Worm (Caenorhabditis elegans) whole organism, L1 larva: ENCODE results near the gene C16C8.19.

Experiments used
- C34B4.2 ChIP-seq: sonication (generic microtip); optimal IDR thresholded peaks from 2 replicates; lab custom pipeline; 2017; ENCODE audit warnings: mild to moderate bottlenecking, missing genetic modification characterization, missing compliant biosample characterization
- F16B12.6 ChIP-seq: fragments of 150-350 bp; optimal IDR thresholded peaks from 2 replicates; lab custom pipeline; 2014; ENCODE audit warnings: missing biosample characterization, missing genetic modification characterization
- Y116A8C.19 ChIP-seq: sonication (generic microtip); optimal IDR thresholded peaks from 2 replicates; lab custom pipeline; 2016; ENCODE audit warnings: missing compliant biosample characterization, missing genetic modification characterization, borderline replicate concordance
- aha-1 ChIP-seq: fragments of 150-350 bp; optimal IDR thresholded peaks from 2 replicates; lab custom pipeline; 2014; ENCODE audit warnings: missing biosample characterization, missing genetic modification characterization
- blmp-1 ChIP-seq: fragments of 150-350 bp; optimal IDR thresholded peaks from 2 replicates; lab custom pipeline; 2014; ENCODE audit warnings: missing biosample characterization, missing genetic modification characterization
- ceh-63 ChIP-seq: fragments of 200-800 bp; sonication (Bioruptor generic); optimal IDR thresholded peaks from 2 replicates; lab custom pipeline; 2018; ENCODE audit warnings: mild to moderate bottlenecking, missing genetic modification characterization, missing compliant biosample characterization
- ceh-8 ChIP-seq: fragments of 200-800 bp; sonication (Bioruptor generic); optimal IDR thresholded peaks from 2 replicates; lab custom pipeline; 2018; ENCODE audit warnings: mild to moderate bottlenecking, missing genetic modification characterization, moderate library complexity, missing compliant biosample characterization
- ceh-88 ChIP-seq: fragments of 200-800 bp; sonication (Bioruptor generic); IDR thresholded peaks from 2 replicates; pipeline ENCODE4 v1.3.6; 2022; ENCODE audit warnings: missing genetic modification characterization, missing compliant biosample characterization
- ceh-90 ChIP-seq: sonication (generic microtip); optimal IDR thresholded peaks from 2 replicates; lab custom pipeline; 2016; ENCODE audit warnings: missing genetic modification characterization, missing compliant biosample characterization
- ces-1 ChIP-seq: fragments of 150-350 bp; optimal IDR thresholded peaks from 2 replicates; lab custom pipeline; 2014; ENCODE audit warnings: missing biosample characterization, missing genetic modification reagents, missing genetic modification characterization
- dpl-1 ChIP-seq, 3 experiments: fragments of 150-350 bp in 2 of 3; sonication (generic microtip) in 1 of 3; optimal IDR thresholded peaks; 2 replicates each; lab custom pipeline; 2014 to 2017; ENCODE audit warnings: missing biosample characterization in 3 of 3, missing genetic modification characterization in 3 of 3, missing genetic modification reagents in 3 of 3
- dsc-1 ChIP-seq: sonication (generic microtip); optimal IDR thresholded peaks from 2 replicates; lab custom pipeline; 2016; ENCODE audit warnings: mild to moderate bottlenecking, missing genetic modification characterization, missing compliant biosample characterization
- efl-1 ChIP-seq, 4 experiments: fragments of 150-350 bp; optimal IDR thresholded peaks in 3 of 4; peaks in 1 of 4; 1 replicate in 1 of 4; 2 replicates in 3 of 4; lab custom pipeline; 2014; ENCODE audit warnings: missing biosample characterization in 2 of 4, missing genetic modification characterization in 2 of 4, missing genetic modification reagents in 2 of 4
- efl-3 ChIP-seq: fragments of 200-800 bp; sonication (Bioruptor generic); optimal IDR thresholded peaks from 2 replicates; lab custom pipeline; 2018; ENCODE audit warnings: mild to moderate bottlenecking, missing genetic modification characterization, missing compliant biosample characterization
- egl-13 ChIP-seq: sonication (generic microtip); optimal IDR thresholded peaks from 2 replicates; lab custom pipeline; 2016; ENCODE audit warnings: missing genotype, missing genetic modification reagents, missing genetic modification characterization, missing compliant biosample characterization
- elt-2 ChIP-seq: sonication (generic microtip); optimal IDR thresholded peaks from 2 replicates; lab custom pipeline; 2016; ENCODE audit warnings: missing genetic modification characterization, mild to moderate bottlenecking, inconsistent platforms, missing compliant biosample characterization, missing genetic modification reagents
- elt-3 ChIP-seq, 6 experiments: fragments of 150-350 bp in 1 of 6; sonication (generic microtip); optimal IDR thresholded peaks; 2 replicates each; lab custom pipeline; 2017 to 2018; ENCODE audit warnings: missing biosample characterization in 6 of 6, missing genetic modification characterization in 6 of 6, inconsistent platforms in 1 of 6
- ets-5 ChIP-seq: fragments of 200-800 bp; sonication (Bioruptor generic); IDR thresholded peaks from 2 replicates; pipeline ENCODE4 v1.3.6; 2022; ENCODE audit warnings: missing genetic modification characterization, missing compliant biosample characterization
- fkh-10 ChIP-seq: sonication (generic microtip); optimal IDR thresholded peaks from 2 replicates; lab custom pipeline; 2017; ENCODE audit warnings: missing biosample characterization, missing genetic modification reagents, missing genetic modification characterization
- fkh-4 ChIP-seq: sonication (generic microtip); optimal IDR thresholded peaks from 2 replicates; lab custom pipeline; 2016; ENCODE audit warnings: missing compliant biosample characterization, missing genetic modification characterization, borderline replicate concordance
- fkh-8 ChIP-seq: sonication (generic microtip); optimal IDR thresholded peaks from 2 replicates; lab custom pipeline; 2016; ENCODE audit warnings: mild to moderate bottlenecking, missing genetic modification characterization, missing compliant biosample characterization
- fos-1 ChIP-seq: fragments of 150-350 bp; optimal IDR thresholded peaks from 2 replicates; lab custom pipeline; 2014; ENCODE audit warnings: missing biosample characterization, missing genetic modification characterization
- hlh-4 ChIP-seq: sonication (generic microtip); optimal IDR thresholded peaks from 2 replicates; lab custom pipeline; 2016; ENCODE audit warnings: mild to moderate bottlenecking, missing genetic modification characterization, missing compliant biosample characterization
- hpl-2 ChIP-seq: fragments of 150-350 bp; optimal IDR thresholded peaks from 2 replicates; lab custom pipeline; 2014; ENCODE audit warnings: missing biosample characterization, missing genetic modification reagents, missing genetic modification characterization
- lin-14 ChIP-seq: fragments of 200-800 bp; sonication (Bioruptor generic); optimal IDR thresholded peaks from 2 replicates; lab custom pipeline; 2018; ENCODE audit warnings: mild to moderate bottlenecking, missing genetic modification characterization, moderate library complexity, missing compliant biosample characterization
- lin-15B ChIP-seq: fragments of 150-350 bp; sonication (generic microtip); optimal IDR thresholded peaks from 3 replicates; lab custom pipeline; 2014; ENCODE audit warnings: missing biosample characterization, missing genetic modification characterization
- lin-35 ChIP-seq, 2 experiments: fragments of 150-350 bp; optimal IDR thresholded peaks; 2 replicates each; lab custom pipeline; 2014; ENCODE audit warnings: missing biosample characterization in 2 of 2, missing genetic modification characterization in 2 of 2, missing genetic modification reagents in 2 of 2
- lin-39 ChIP-seq: fragments of 150-350 bp; optimal IDR thresholded peaks from 2 replicates; lab custom pipeline; 2014; ENCODE audit warnings: missing biosample characterization, missing genetic modification reagents, missing genetic modification characterization
- lir-3 ChIP-seq: sonication (generic microtip); optimal IDR thresholded peaks from 2 replicates; lab custom pipeline; 2016; ENCODE audit warnings: mild to moderate bottlenecking, missing genetic modification characterization, moderate library complexity, missing compliant biosample characterization; ENCODE audit not compliant: poor library complexity
- mep-1 ChIP-seq: fragments of 150-350 bp; optimal IDR thresholded peaks from 2 replicates; lab custom pipeline; 2014; ENCODE audit warnings: missing biosample characterization, missing genetic modification characterization
- nhr-19 ChIP-seq: fragments of 200-800 bp; sonication (Bioruptor generic); conservative IDR thresholded peaks from 2 replicates; pipeline ENCODE4 v1.3.6; 2022; ENCODE audit warnings: missing genetic modification characterization, missing compliant biosample characterization
- nhr-237 ChIP-seq: fragments of 150-350 bp; optimal IDR thresholded peaks from 2 replicates; lab custom pipeline; 2014; ENCODE audit warnings: missing biosample characterization, missing genetic modification characterization
- nhr-47 ChIP-seq: sonication (generic microtip); optimal IDR thresholded peaks from 2 replicates; lab custom pipeline; 2016; ENCODE audit warnings: mild to moderate bottlenecking, missing genetic modification characterization, moderate library complexity, missing compliant biosample characterization
- nhr-71 ChIP-seq: sonication (generic microtip); optimal IDR thresholded peaks from 2 replicates; lab custom pipeline; 2016; ENCODE audit warnings: mild to moderate bottlenecking, missing genetic modification characterization, moderate library complexity, missing compliant biosample characterization
- nhr-76 ChIP-seq: sonication (generic microtip); optimal IDR thresholded peaks from 2 replicates; lab custom pipeline; 2017; ENCODE audit warnings: missing biosample characterization, missing genetic modification characterization
- nhr-84 ChIP-seq: sonication (generic microtip); optimal IDR thresholded peaks from 2 replicates; lab custom pipeline; 2017; ENCODE audit warnings: missing biosample characterization, missing genetic modification characterization
- nhr-90 ChIP-seq: sonication (generic microtip); optimal IDR thresholded peaks from 2 replicates; lab custom pipeline; 2016; ENCODE audit warnings: mild to moderate bottlenecking, missing genetic modification characterization, missing compliant biosample characterization; ENCODE audit not compliant: poor library complexity
- pag-3 ChIP-seq: sonication (generic microtip); optimal IDR thresholded peaks from 2 replicates; lab custom pipeline; 2017; ENCODE audit warnings: missing genetic modification characterization, mild to moderate bottlenecking, missing compliant biosample characterization, antibody characterized with exemption, borderline replicate concordance; ENCODE audit not compliant: insufficient read depth
- pqm-1 ChIP-seq: sonication (generic microtip); optimal IDR thresholded peaks from 3 replicates; lab custom pipeline; 2017; ENCODE audit warnings: missing biosample characterization, missing genetic modification characterization
- snpc-4 ChIP-seq: fragments of 150-350 bp; optimal IDR thresholded peaks from 2 replicates; lab custom pipeline; 2014; ENCODE audit warnings: missing biosample characterization, missing genetic modification characterization
- snu-23 ChIP-seq: sonication (generic microtip); optimal IDR thresholded peaks from 2 replicates; lab custom pipeline; 2016; ENCODE audit warnings: missing genetic modification characterization, missing compliant biosample characterization
- sox-4 ChIP-seq: sonication (generic microtip); optimal IDR thresholded peaks from 2 replicates; lab custom pipeline; 2016; ENCODE audit warnings: missing genetic modification characterization, missing compliant biosample characterization
- sptf-1 ChIP-seq: fragments of 150-350 bp; optimal IDR thresholded peaks from 2 replicates; lab custom pipeline; 2014; ENCODE audit warnings: missing biosample characterization, missing genetic modification characterization
- swsn-7 ChIP-seq: sonication (generic microtip); optimal IDR thresholded peaks from 2 replicates; lab custom pipeline; 2016; ENCODE audit warnings: missing genetic modification characterization, missing compliant biosample characterization
- tbx-2 ChIP-seq: sonication (generic microtip); optimal IDR thresholded peaks from 2 replicates; lab custom pipeline; 2016; ENCODE audit warnings: missing genetic modification characterization, missing compliant biosample characterization
- tlp-1 ChIP-seq: fragments of 150-350 bp; optimal IDR thresholded peaks from 2 replicates; lab custom pipeline; 2014; ENCODE audit warnings: missing biosample characterization, missing genetic modification characterization
- unc-130 ChIP-seq: fragments of 150-350 bp; optimal IDR thresholded peaks from 2 replicates; lab custom pipeline; 2017; ENCODE audit warnings: missing biosample characterization, missing genetic modification characterization, inconsistent platforms
- unc-30 ChIP-seq: sonication (generic microtip); optimal IDR thresholded peaks from 2 replicates; lab custom pipeline; 2017; ENCODE audit warnings: missing biosample characterization, missing genetic modification characterization
- unc-62 ChIP-seq: fragments of 150-350 bp; optimal IDR thresholded peaks from 2 replicates; lab custom pipeline; 2014; ENCODE audit warnings: missing biosample characterization, missing genetic modification reagents, missing genetic modification characterization
- vab-15 ChIP-seq: sonication (generic microtip); optimal IDR thresholded peaks from 2 replicates; lab custom pipeline; 2017; ENCODE audit warnings: missing genotype, mild to moderate bottlenecking, missing genetic modification characterization, missing compliant biosample characterization
- zag-1 ChIP-seq: fragments of 150-350 bp; optimal IDR thresholded peaks from 2 replicates; lab custom pipeline; 2014; ENCODE audit warnings: missing biosample characterization, missing genetic modification characterization
- zip-4 ChIP-seq: fragments of 200-800 bp; sonication (Bioruptor generic); optimal IDR thresholded peaks from 2 replicates; lab custom pipeline; 2018; ENCODE audit warnings: mild to moderate bottlenecking, missing genetic modification characterization, moderate library complexity, missing compliant biosample characterization

The C16C8.19 gene

DNA sequence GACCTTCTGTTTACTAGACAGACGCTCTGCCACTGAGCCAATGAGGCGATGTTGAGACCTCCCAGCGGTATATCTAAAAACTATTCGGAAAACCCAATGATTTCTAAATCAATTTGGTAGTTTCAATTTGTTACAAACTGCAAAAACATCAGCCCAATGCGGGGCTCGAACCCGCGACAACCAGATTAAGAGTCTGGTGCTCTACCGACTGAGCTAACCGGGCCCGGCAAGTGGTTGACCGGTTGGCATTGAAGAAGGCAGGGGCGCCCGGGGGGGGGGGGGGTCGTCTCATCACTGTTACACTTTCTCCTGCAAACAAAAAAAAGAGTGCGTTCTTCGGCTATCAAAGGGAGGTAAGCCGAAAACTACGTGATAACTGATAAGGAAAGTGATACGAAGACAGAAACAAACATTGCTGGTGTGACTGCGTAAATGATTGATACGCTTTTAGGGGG, 19.0 kb upstream of the C16C8.19 start (continued):
- TF ChIP-seq nhr-76 (tag; lab: Kevin White, UChicago) (no peak), elt-2 (tag; lab: Kevin White, UChicago) (peak; percentile 97), snpc-4 (tag; lab: Kevin White, UChicago) (no peak), dsc-1 (no peak), C34B4.2 (tag; lab: Kevin White, UChicago) (no peak), lin-14 (peak; percentile 60), unc-62 (no peak), zag-1 (tag; lab: Kevin White, UChicago) (no peak), efl-3 (GFP tag; lab: Kevin White, UChicago) (no peak), swsn-7 (tag; lab: Kevin White, UChicago) (no peak), sptf-1 (tag; lab: Kevin White, UChicago) (no peak), lin-15B (tag; lab: Kevin White, UChicago) (no peak), lin-35 (GFP tag; optimal IDR thresholded peaks at IDR 0.05; lab: Kevin White, UChicago) (peak in 1 of 2 experiments; percentile 54), egl-13 (tag; lab: Kevin White, UChicago) (no peak), lir-3 (tag; lab: Kevin White, UChicago) (no peak), sox-4 (tag; lab: Kevin White, UChicago) (no peak), fkh-8 (no peak), aha-1 (no peak), hpl-2 (no peak), hlh-4 (tag; lab: Kevin White, UChicago) (no peak), dpl-1 (GFP tag; optimal IDR thresholded peaks at IDR 0.05; lab: Kevin White, UChicago) (peak in 1 of 3 experiments; percentile 3), blmp-1 (peak; percentile 66), snu-23 (peak; percentile 38), zip-4 (GFP tag; lab: Kevin White, UChicago) (no peak), fkh-10 (GFP tag; lab: Kevin White, UChicago) (no peak), mep-1 (peak; percentile 16), nhr-71 (peak; percentile 60), pqm-1 (peak; percentile 43), ceh-63 (GFP tag; lab: Kevin White, UChicago) (no peak), tlp-1 (tag; lab: Kevin White, UChicago) (peak; percentile 62), pag-3 (tag; lab: Kevin White, UChicago) (no peak), nhr-90 (peak; percentile 75), ces-1 (no peak), elt-3 (tag; optimal IDR thresholded peaks at IDR 0.05; lab: Kevin White, UChicago) (peak in 3 of 6 experiments; percentile 45 to 62 (median 46)), unc-130 (tag; lab: Kevin White, UChicago) (no peak), lin-39 (no peak), Y116A8C.19 (tag; lab: Kevin White, UChicago) (no peak), F16B12.6 (tag; lab: Kevin White, UChicago) (no peak), nhr-47 (tag; lab: Kevin White, UChicago) (peak; percentile 64), vab-15 (tag; lab: Kevin White, UChicago) (no peak), unc-30 (tag; lab: Kevin White, UChicago) (no peak), efl-1 (optimal IDR thresholded peaks at IDR 0.05; lab: Kevin White, UChicago) (peak in 1 of 2 experiments; percentile 20), efl-1 (GFP tag; optimal IDR thresholded peaks at IDR 0.05 in 1 of 2; lab: Kevin White, UChicago) (no peak), ceh-8 (GFP tag; lab: Kevin White, UChicago) (no peak), fkh-4 (no peak), tbx-2 (tag; lab: Kevin White, UChicago) (peak; percentile 22), nhr-237 (no peak), fos-1 (no peak), ceh-90 (no peak), nhr-19 (GFP tag; lab: Robert Waterston, UW) (peak; percentile 64), ets-5 (GFP tag; lab: Robert Waterston, UW) (no peak), ceh-88 (GFP tag; lab: Robert Waterston, UW) (no peak), nhr-84 (tag; lab: Kevin White, UChicago) (no peak)
